Worm (Caenorhabditis elegans) whole organism, mixed stage, embryonic: ENCODE results near the gene Y97E10AR.1.

Experiments used
- M03D4.4 ChIP-seq: sonication (generic microtip); optimal IDR thresholded peaks from 2 replicates; lab custom pipeline; 2017; ENCODE audit warnings: mild to moderate bottlenecking, missing genetic modification characterization, missing compliant biosample characterization
- blmp-1 ChIP-seq: fragments of 150-350 bp; optimal IDR thresholded peaks from 2 replicates; lab custom pipeline; 2014; ENCODE audit warnings: missing biosample characterization, missing genetic modification characterization
- ceh-39 ChIP-seq: fragments of 150-350 bp; optimal IDR thresholded peaks from 2 replicates; lab custom pipeline; 2014; ENCODE audit warnings: missing biosample characterization, missing genetic modification characterization
- ceh-43 ChIP-seq: fragments of 200-800 bp; sonication (Bioruptor generic); optimal IDR thresholded peaks from 2 replicates; lab custom pipeline; 2018; ENCODE audit warnings: mild to moderate bottlenecking, missing genetic modification characterization, moderate library complexity, missing compliant biosample characterization
- ceh-83 ChIP-seq: fragments of 200-800 bp; sonication (Bioruptor generic); optimal IDR thresholded peaks from 2 replicates; lab custom pipeline; 2018; ENCODE audit warnings: mild to moderate bottlenecking, missing genetic modification characterization, missing compliant biosample characterization
- ces-1 ChIP-seq: fragments of 150-350 bp; optimal IDR thresholded peaks from 2 replicates; lab custom pipeline; 2014; ENCODE audit warnings: missing biosample characterization, missing genetic modification reagents, missing genetic modification characterization
- cnd-1 ChIP-seq: fragments of 200-800 bp; sonication (Bioruptor generic); optimal IDR thresholded peaks from 2 replicates; lab custom pipeline; 2018; ENCODE audit warnings: mild to moderate bottlenecking, missing genetic modification characterization, missing compliant biosample characterization
- elt-3 ChIP-seq: fragments of 150-350 bp; optimal IDR thresholded peaks from 2 replicates; lab custom pipeline; 2014; ENCODE audit warnings: missing biosample characterization, missing genetic modification characterization
- flh-1 ChIP-seq: fragments of 200-800 bp; sonication (Bioruptor generic); optimal IDR thresholded peaks from 2 replicates; lab custom pipeline; 2018; ENCODE audit warnings: mild to moderate bottlenecking, missing genetic modification characterization, moderate library complexity, missing compliant biosample characterization
- ham-2 ChIP-seq: fragments of 200-800 bp; sonication (Bioruptor generic); optimal IDR thresholded peaks from 2 replicates; lab custom pipeline; 2018; ENCODE audit warnings: mild to moderate bottlenecking, missing genetic modification characterization, missing compliant biosample characterization
- hlh-1 ChIP-seq: fragments of 150-350 bp; optimal IDR thresholded peaks from 2 replicates; lab custom pipeline; 2014; ENCODE audit warnings: missing biosample characterization, missing genetic modification reagents, missing genetic modification characterization
- lin-13 ChIP-seq: fragments of 150-350 bp; optimal IDR thresholded peaks from 2 replicates; lab custom pipeline; 2014; ENCODE audit warnings: missing biosample characterization, missing genetic modification characterization
- lsy-2 ChIP-seq: fragments of 150-350 bp; optimal IDR thresholded peaks from 2 replicates; lab custom pipeline; 2014; ENCODE audit warnings: missing biosample characterization, missing genetic modification characterization
- mep-1 ChIP-seq: fragments of 150-350 bp; optimal IDR thresholded peaks from 2 replicates; lab custom pipeline; 2017; ENCODE audit warnings: missing biosample characterization, missing genetic modification reagents, missing genetic modification characterization, inconsistent platforms
- mls-2 ChIP-seq: sonication (generic microtip); optimal IDR thresholded peaks from 2 replicates; lab custom pipeline; 2016; ENCODE audit warnings: mild to moderate bottlenecking, missing genetic modification characterization, moderate library complexity, missing compliant biosample characterization
- nhr-12 ChIP-seq: fragments of 150-350 bp; optimal IDR thresholded peaks from 2 replicates; lab custom pipeline; 2014; ENCODE audit warnings: missing biosample characterization, missing genetic modification characterization
- nhr-2 ChIP-seq: fragments of 150-350 bp; optimal IDR thresholded peaks from 2 replicates; lab custom pipeline; 2014; ENCODE audit warnings: missing biosample characterization, missing genetic modification characterization
- nhr-237 ChIP-seq: fragments of 150-350 bp; optimal IDR thresholded peaks from 2 replicates; lab custom pipeline; 2014; ENCODE audit warnings: missing biosample characterization, missing genetic modification characterization
- nhr-28 ChIP-seq: fragments of 150-350 bp; optimal IDR thresholded peaks from 2 replicates; lab custom pipeline; 2014; ENCODE audit warnings: missing biosample characterization, missing genetic modification characterization
- nhr-76 ChIP-seq: sonication (generic microtip); optimal IDR thresholded peaks from 2 replicates; lab custom pipeline; 2017; ENCODE audit warnings: missing biosample characterization, missing genetic modification characterization
- pha-4 ChIP-seq: fragments of 150-350 bp; optimal IDR thresholded peaks from 2 replicates; lab custom pipeline; 2018; ENCODE audit warnings: missing biosample characterization, missing genetic modification reagents, missing genetic modification characterization
- snpc-4 ChIP-seq: fragments of 150-350 bp; optimal IDR thresholded peaks from 2 replicates; lab custom pipeline; 2014; ENCODE audit warnings: missing biosample characterization, missing genetic modification characterization
- sptf-1 ChIP-seq: sonication (generic microtip); optimal IDR thresholded peaks from 2 replicates; lab custom pipeline; 2017; ENCODE audit warnings: mild to moderate bottlenecking, missing genetic modification characterization, moderate library complexity, missing compliant biosample characterization
- unc-120 ChIP-seq: sonication (generic microtip); optimal IDR thresholded peaks from 2 replicates; lab custom pipeline; 2017; ENCODE audit warnings: missing genetic modification characterization, missing compliant biosample characterization; ENCODE audit not compliant: poor library complexity, severe bottlenecking
- unc-39 ChIP-seq: fragments of 150-350 bp; optimal IDR thresholded peaks from 2 replicates; lab custom pipeline; 2014; ENCODE audit warnings: missing biosample characterization, missing genetic modification characterization
- unc-62 ChIP-seq: fragments of 150-350 bp; optimal IDR thresholded peaks from 2 replicates; lab custom pipeline; 2014; ENCODE audit warnings: missing biosample characterization, missing genetic modification reagents, missing genetic modification characterization
- zip-8 ChIP-seq: fragments of 150-350 bp; optimal IDR thresholded peaks from 2 replicates; lab custom pipeline; 2014; ENCODE audit warnings: missing biosample characterization, missing genetic modification characterization

Y97E10AR.1 gene

ce11 chrV:8013901-8014388 is 12.7 kb downstream of the Y97E10AR.1 start, which contains the start of gene Y97E10AR.6:
Y97E10AR.6 (minus strand) TSS chrV:8013951.
- peak; percentile 28 for TF ChIP-seq unc-120
- no peak for TF ChIP-seq ceh-39
- no peak for TF ChIP-seq pha-4
- TF ChIP-seq ces-1 (GFP tag; lab: Kevin White, UChicago), result peak; percentile 47
- no peak for TF ChIP-seq cnd-1 (tag; lab: Kevin White, UChicago)
- TF ChIP-seq zip-8 (tag; lab: Kevin White, UChicago), result no peak
- no peak for TF ChIP-seq ceh-43
- no peak for TF ChIP-seq snpc-4 (tag; lab: Kevin White, UChicago)

ce11 chrV:8016928-8017327 is 15.7 kb downstream of the Y97E10AR.1 start, which contains the start of gene sptl-2:
sptl-2 (plus strand) TSS chrV:8017207.
- TF ChIP-seq nhr-2 (tag; lab: Kevin White, UChicago) (no peak), nhr-28 (tag; lab: Kevin White, UChicago) (no peak), unc-120 (no peak), hlh-1 (tag; lab: Kevin White, UChicago) (no peak), M03D4.4 (tag; lab: Kevin White, UChicago) (no peak), mep-1 (no peak), ceh-83 (no peak), unc-62 (GFP tag; lab: Kevin White, UChicago) (no peak), ces-1 (GFP tag; lab: Kevin White, UChicago) (no peak), mls-2 (tag; lab: Kevin White, UChicago) (no peak), nhr-12 (tag; lab: Kevin White, UChicago) (no peak)
- TF ChIP-seq, all 35 proteins: peak for 0

DNA sequence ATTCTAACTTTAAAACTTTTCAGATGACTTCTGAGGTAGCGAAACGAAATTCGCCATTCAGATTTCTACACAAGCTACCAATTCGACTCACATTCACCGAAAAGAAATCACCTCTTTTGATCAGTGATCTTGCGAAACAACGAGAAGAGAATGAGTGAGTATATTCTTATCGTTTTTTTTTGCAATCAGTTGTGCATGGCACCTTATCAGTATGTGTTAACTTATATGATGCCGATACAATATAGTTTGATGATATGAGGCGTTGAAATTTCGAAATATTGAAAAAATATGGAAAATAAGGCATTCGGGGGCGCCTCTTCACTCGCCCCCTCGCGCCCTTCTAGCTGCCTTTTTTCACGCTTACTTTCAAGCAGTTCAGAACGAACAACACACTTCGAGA is 16.7 kb downstream of the Y97E10AR.1 start:
- no peak for TF ChIP-seq nhr-2 (tag; lab: Kevin White, UChicago)
- TF ChIP-seq ham-2 (GFP tag; lab: Kevin White, UChicago), result no peak
- no peak for TF ChIP-seq M03D4.4 (tag; lab: Kevin White, UChicago)
- no peak for TF ChIP-seq nhr-237 (tag; lab: Kevin White, UChicago)
- TF ChIP-seq unc-39 (tag; lab: Kevin White, UChicago), result no peak

- TF ChIP-seq ham-2 (GFP tag; lab: Kevin White, UChicago) (no peak), M03D4.4 (tag; lab: Kevin White, UChicago) (no peak), unc-120 (no peak), lsy-2 (tag; lab: Kevin White, UChicago) (no peak), mls-2 (tag; lab: Kevin White, UChicago) (no peak), zip-8 (tag; lab: Kevin White, UChicago) (no peak), unc-39 (tag; lab: Kevin White, UChicago) (no peak), ceh-83 (no peak), nhr-12 (tag; lab: Kevin White, UChicago) (no peak), nhr-28 (tag; lab: Kevin White, UChicago) (no peak), snpc-4 (tag; lab: Kevin White, UChicago) (no peak), nhr-2 (tag; lab: Kevin White, UChicago) (no peak), hlh-1 (tag; lab: Kevin White, UChicago) (no peak), pha-4 (no peak), nhr-76 (tag; lab: Kevin White, UChicago) (no peak), lin-13 (no peak), cnd-1 (tag; lab: Kevin White, UChicago) (no peak), flh-1 (no peak), blmp-1 (tag; lab: Kevin White, UChicago) (no peak), ceh-43 (no peak)
Measured at ce11 chrV:8018919-8019318, 17.7 kb downstream of the Y97E10AR.1 start.

ce11 chrV:8019783-8020182 is 18.5 kb downstream of the Y97E10AR.1 start:
- TF ChIP-seq nhr-2 (tag; lab: Kevin White, UChicago) (no peak), snpc-4 (tag; lab: Kevin White, UChicago) (no peak), M03D4.4 (tag; lab: Kevin White, UChicago) (no peak), elt-3 (no peak), zip-8 (tag; lab: Kevin White, UChicago) (no peak), sptf-1 (tag; lab: Kevin White, UChicago) (no peak), lin-13 (no peak), ceh-83 (no peak), ceh-43 (no peak)

- TF ChIP-seq mls-2 (tag; lab: Kevin White, UChicago), result no peak
- no peak for TF ChIP-seq sptf-1 (tag; lab: Kevin White, UChicago)
- no peak for TF ChIP-seq lsy-2 (tag; lab: Kevin White, UChicago)
- no peak for TF ChIP-seq flh-1
- TF ChIP-seq hlh-1 (tag; lab: Kevin White, UChicago), result no peak
- TF ChIP-seq nhr-76 (tag; lab: Kevin White, UChicago), result no peak
Measured at ce11 chrV:8022040-8022439, 20.8 kb downstream of the Y97E10AR.1 start, which contains the start of gene ech-3. ech-3 (plus strand) TSS chrV:8022217.
